Worm (Caenorhabditis elegans): ENCODE results near the gene npr-42.

DNA sequence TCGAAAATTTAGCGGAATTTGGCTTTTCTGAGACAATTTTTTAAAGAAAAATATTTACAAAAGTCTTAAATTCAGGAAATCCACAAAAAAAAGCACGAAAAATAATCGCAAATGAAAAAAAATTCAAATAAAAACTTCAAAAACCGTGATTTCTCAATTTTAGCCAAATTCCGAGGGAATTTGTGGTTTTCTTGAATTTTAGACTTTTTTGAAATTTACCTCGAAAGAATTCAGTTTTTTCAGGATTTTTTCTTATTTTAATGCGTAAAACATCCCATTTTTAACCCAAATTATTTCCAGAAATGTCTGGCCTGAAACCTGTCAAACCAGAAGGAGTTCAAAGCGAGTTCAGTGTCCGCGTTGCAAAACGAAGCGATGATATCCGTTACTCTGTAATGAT, 25.3 kb downstream of the npr-42 start, which contains the start of gene gtf-2F1:
- TF ChIP-seq unc-130 (tag; optimal IDR thresholded peaks at IDR 0.05) (no peak), efl-1 (optimal IDR thresholded peaks at IDR 0.05) (no peak), efl-1 (GFP tag; optimal IDR thresholded peaks at IDR 0.05 in 1 of 2) (no peak), unc-62 (GFP tag; optimal IDR thresholded peaks at IDR 0.05) (no peak)
